Fruit fly (Drosophila melanogaster): ENCODE measurements around the gene Twdlalpha.

DNA sequence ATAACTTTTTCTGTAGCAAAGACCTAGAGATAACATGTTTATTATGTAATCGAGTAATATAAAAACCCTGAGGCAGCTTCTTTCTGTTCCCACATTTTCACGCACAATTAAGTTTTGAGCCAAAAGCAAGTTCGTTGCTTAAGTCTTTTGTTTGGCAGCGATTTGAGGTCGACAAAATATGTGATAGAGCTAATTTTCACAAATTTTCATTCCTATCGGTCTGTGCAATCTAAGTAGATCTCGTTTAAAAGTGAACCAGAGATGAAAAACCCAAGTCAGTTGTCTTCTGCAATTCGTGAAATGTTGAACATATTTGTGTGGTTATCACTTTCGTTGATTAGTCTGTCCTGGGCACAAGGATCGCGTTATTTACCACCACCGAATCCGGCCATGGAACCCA, 4.8 kb upstream of the Twdlalpha start, which contains the start of gene TwdlZ:
- TF ChIP-seq fru (GFP tag; optimal IDR thresholded peaks at IDR 0.05): no peak
- TF ChIP-seq Dfd (GFP tag; optimal IDR thresholded peaks at IDR 0.05): no peak
- TF ChIP-seq h (GFP tag; optimal IDR thresholded peaks at IDR 0.05): no peak
- no peak for TF ChIP-seq CrebA (GFP tag; optimal IDR thresholded peaks at IDR 0.05; ENCODE audit: borderline replicate concordance)
- TF ChIP-seq psq (GFP tag; optimal IDR thresholded peaks at IDR 0.05): no peak
- no peak for TF ChIP-seq Sp1 (GFP tag; optimal IDR thresholded peaks at IDR 0.05)
- no peak for TF ChIP-seq HLH106 (tag; optimal IDR thresholded peaks at IDR 0.05)
- TF ChIP-seq CG32264 (GFP tag; optimal IDR thresholded peaks at IDR 0.05): no peak
- TF ChIP-seq GATAd (GFP tag; optimal IDR thresholded peaks at IDR 0.05): no peak

All from whole organism, wandering third instar larva.